Fruit fly (Drosophila melanogaster) whole organism, wandering third instar larva: ENCODE measurements around the gene CG3823.

Source experiments
- Abd-B ChIP-seq: fragments of >200 bp; optimal IDR thresholded peaks from 2 replicates; lab custom pipeline; 2017; ENCODE audit warnings: missing biosample characterization, missing genetic modification characterization
- CG9705 ChIP-seq: fragments of 200-800 bp; sonication (Bioruptor generic); optimal IDR thresholded peaks from 2 replicates; lab custom pipeline; 2018; ENCODE audit warnings: missing biosample characterization, mild to moderate bottlenecking, missing genetic modification characterization
- CrebA ChIP-seq: fragments of 200-800 bp; sonication (Bioruptor generic); optimal IDR thresholded peaks from 2 replicates; lab custom pipeline; 2016; ENCODE audit warnings: missing biosample characterization, mild to moderate bottlenecking, missing genetic modification characterization, borderline replicate concordance
- Dif ChIP-seq: fragments of 200-275, 200-300 bp; sonication (Bioruptor generic); optimal IDR thresholded peaks from 2 replicates; lab custom pipeline; 2018; ENCODE audit warnings: missing biosample characterization, missing genetic modification characterization; ENCODE audit not compliant: partially characterized antibody
- GATAd ChIP-seq: sonication (Bioruptor generic); optimal IDR thresholded peaks from 2 replicates; lab custom pipeline; 2016; ENCODE audit warnings: missing biosample characterization, missing genetic modification characterization
- HLH106 ChIP-seq: fragments of 200-800 bp; optimal IDR thresholded peaks from 3 replicates; lab custom pipeline; 2019; ENCODE audit warnings: missing biosample characterization, mild to moderate bottlenecking, missing genetic modification characterization, moderate library complexity
- Hnf4 ChIP-seq: fragments of 200-800 bp; sonication (Bioruptor generic); optimal IDR thresholded peaks from 2 replicates; lab custom pipeline; 2016; ENCODE audit warnings: missing biosample characterization, mild to moderate bottlenecking, missing genetic modification characterization
- Hr78 ChIP-seq: fragments of >200 bp; optimal IDR thresholded peaks from 2 replicates; lab custom pipeline; 2017; ENCODE audit warnings: missing biosample characterization, missing genetic modification characterization
- Hr83 ChIP-seq: fragments of 200-300 bp; sonication (Bioruptor generic); optimal IDR thresholded peaks from 2 replicates; lab custom pipeline; 2016; ENCODE audit warnings: missing biosample characterization, mild to moderate bottlenecking, missing genetic modification characterization, moderate library complexity; ENCODE audit not compliant: poor library complexity, severe bottlenecking
- Mio ChIP-seq: sonication (Bioruptor generic); optimal IDR thresholded peaks from 2 replicates; lab custom pipeline; 2016; ENCODE audit warnings: missing biosample characterization, missing genetic modification characterization
- N ChIP-seq: fragments of >200 bp; optimal IDR thresholded peaks from 2 replicates; lab custom pipeline; 2018; ENCODE audit warnings: missing biosample characterization, missing external identifiers, missing genetic modification characterization
- OdsH ChIP-seq: fragments of 200-800 bp; sonication (Bioruptor generic); optimal IDR thresholded peaks from 2 replicates; lab custom pipeline; 2016; ENCODE audit warnings: missing biosample characterization, mild to moderate bottlenecking, missing genetic modification characterization
- Rel ChIP-seq, 2 experiments: fragments of 200-800 bp; sonication (Bioruptor generic) in 1 of 2; optimal IDR thresholded peaks; 2 replicates in 1 of 2; 3 replicates in 1 of 2; lab custom pipeline; 2016 to 2019; ENCODE audit warnings: mild to moderate bottlenecking in 2 of 2, missing biosample characterization in 2 of 2, missing genetic modification characterization in 2 of 2, moderate library complexity in 1 of 2
- Sp1 ChIP-seq: fragments of 200-800 bp; sonication (Bioruptor generic); optimal IDR thresholded peaks from 3 replicates; lab custom pipeline; 2019; ENCODE audit warnings: missing biosample characterization, mild to moderate bottlenecking, missing genetic modification characterization, moderate library complexity
- br ChIP-seq: fragments of 200-800 bp; sonication (Bioruptor generic); optimal IDR thresholded peaks from 2 replicates; lab custom pipeline; 2016; ENCODE audit warnings: missing biosample characterization, missing genetic modification characterization
- brk ChIP-seq: fragments of 200-800 bp; sonication (Bioruptor generic); optimal IDR thresholded peaks from 2 replicates; lab custom pipeline; 2016; ENCODE audit warnings: missing biosample characterization, mild to moderate bottlenecking, missing genetic modification characterization
- dmrt93B ChIP-seq: fragments of 200-800 bp; sonication (Bioruptor generic); optimal IDR thresholded peaks from 2 replicates; lab custom pipeline; 2018; ENCODE audit warnings: missing biosample characterization, mild to moderate bottlenecking, missing genetic modification characterization
- dsf ChIP-seq: sonication (Bioruptor generic); optimal IDR thresholded peaks from 2 replicates; lab custom pipeline; 2016; ENCODE audit warnings: missing biosample characterization, missing genetic modification characterization, borderline replicate concordance
- ey ChIP-seq: fragments of 200-800 bp; sonication (Bioruptor generic); optimal IDR thresholded peaks from 2 replicates; lab custom pipeline; 2016; ENCODE audit warnings: missing biosample characterization, missing genetic modification characterization
- foxo ChIP-seq, 2 experiments: fragments of 200-800 bp; sonication (Bioruptor generic); optimal IDR thresholded peaks; 2 replicates in 1 of 2; 3 replicates in 1 of 2; lab custom pipeline; 2016 to 2017; ENCODE audit warnings: missing biosample characterization in 2 of 2, missing genetic modification characterization in 2 of 2
- fru ChIP-seq: fragments of 200-800 bp; sonication (Bioruptor generic); optimal IDR thresholded peaks from 3 replicates; lab custom pipeline; 2016; ENCODE audit warnings: missing biosample characterization, mild to moderate bottlenecking, missing genetic modification characterization
- h ChIP-seq: fragments of 200-800 bp; sonication (Bioruptor generic); optimal IDR thresholded peaks from 3 replicates; lab custom pipeline; 2016; ENCODE audit warnings: missing biosample characterization, mild to moderate bottlenecking, missing genetic modification characterization
- jim ChIP-seq: fragments of 175-275, 200-325 bp; sonication (Bioruptor generic); optimal IDR thresholded peaks from 2 replicates; lab custom pipeline; 2016; ENCODE audit warnings: missing biosample characterization, mild to moderate bottlenecking, missing genetic modification characterization
- lola ChIP-seq: fragments of >200 bp; optimal IDR thresholded peaks from 2 replicates; lab custom pipeline; 2017; ENCODE audit warnings: missing biosample characterization, missing genetic modification characterization
- psq ChIP-seq: fragments of 200-800 bp; sonication (Bioruptor generic); optimal IDR thresholded peaks from 3 replicates; lab custom pipeline; 2017; ENCODE audit warnings: missing biosample characterization, mild to moderate bottlenecking, missing genetic modification characterization, moderate library complexity
- rgr ChIP-seq: fragments of 200-800 bp; sonication (Bioruptor generic); optimal IDR thresholded peaks from 3 replicates; lab custom pipeline; 2016; ENCODE audit warnings: missing biosample characterization, mild to moderate bottlenecking, missing genetic modification characterization
- sage ChIP-seq: fragments of 200-800 bp; sonication (Bioruptor generic); optimal IDR thresholded peaks from 2 replicates; lab custom pipeline; 2016; ENCODE audit warnings: missing biosample characterization, mild to moderate bottlenecking, missing genetic modification characterization
- sv ChIP-seq: fragments of 200-800 bp; sonication (Bioruptor generic); optimal IDR thresholded peaks from 3 replicates; lab custom pipeline; 2016; ENCODE audit warnings: missing biosample characterization, missing genetic modification characterization
- tai ChIP-seq: sonication (Bioruptor generic); optimal IDR thresholded peaks from 2 replicates; lab custom pipeline; 2016; ENCODE audit warnings: missing biosample characterization, missing genetic modification characterization
- usp ChIP-seq: fragments of >200 bp; optimal IDR thresholded peaks from 2 replicates; lab custom pipeline; 2017; ENCODE audit warnings: missing biosample characterization, missing genetic modification characterization

The CG3823 gene

dm6 chrX:6308852-6309251 lies 5.1 kb downstream of the CG3823 start, which contains the start of gene CG15894:
CG15894 (plus strand) TSS chrX:6309212.
- no peak for TF ChIP-seq psq (GFP tag; lab: Kevin White, UChicago)
- TF ChIP-seq Dif, result no peak
- no peak for TF ChIP-seq Hnf4 (GFP tag; lab: Kevin White, UChicago)
- TF ChIP-seq sv (GFP tag; lab: Kevin White, UChicago), result no peak
- TF ChIP-seq fru (GFP tag; lab: Kevin White, UChicago), result peak; percentile 6
- TF ChIP-seq, all 38 proteins: peak for 1

- no peak for TF ChIP-seq Hr83 (GFP tag; lab: Kevin White, UChicago)
- no peak for TF ChIP-seq fru (GFP tag; lab: Kevin White, UChicago)
- TF ChIP-seq rgr (GFP tag; lab: Kevin White, UChicago), result no peak
- TF ChIP-seq HLH106 (tag; lab: Kevin White, UChicago), result no peak
- no peak for TF ChIP-seq dmrt93B (GFP tag; lab: Kevin White, UChicago)
- no peak for TF ChIP-seq sage (GFP tag; lab: Kevin White, UChicago)
- no peak for TF ChIP-seq jim
- TF ChIP-seq dsf (GFP tag; lab: Kevin White, UChicago), result no peak
- no peak for TF ChIP-seq OdsH (GFP tag; lab: Kevin White, UChicago)
- TF ChIP-seq Sp1 (GFP tag; lab: Kevin White, UChicago), result no peak
- no peak for TF ChIP-seq N (GFP tag; lab: Kevin White, UChicago)
- no peak for TF ChIP-seq Hnf4 (GFP tag; lab: Kevin White, UChicago)
- no peak for TF ChIP-seq Mio (GFP tag; lab: Kevin White, UChicago)
These were observed 6.6 kb downstream of the CG3823 start for dm6 chrX:6310408-6310807.

dm6 chrX:6311516-6311915 lies 7.7 kb downstream of the CG3823 start:
- no peak for TF ChIP-seq brk (GFP tag; lab: Kevin White, UChicago)
- no peak for TF ChIP-seq dsf (GFP tag; lab: Kevin White, UChicago)
- TF ChIP-seq OdsH (GFP tag; lab: Kevin White, UChicago), result no peak
- no peak for TF ChIP-seq CG9705
- no peak for TF ChIP-seq Rel (GFP tag; optimal IDR thresholded peaks at IDR 0.05; lab: Kevin White, UChicago)
- TF ChIP-seq Rel (tag; optimal IDR thresholded peaks at IDR 0.05; lab: Kevin White, UChicago), result no peak

dm6 chrX:6315583-6315982 lies 11.8 kb downstream of the CG3823 start:
- TF ChIP-seq brk (GFP tag; lab: Kevin White, UChicago) (no peak), N (GFP tag; lab: Kevin White, UChicago) (no peak), rgr (GFP tag; lab: Kevin White, UChicago) (no peak), GATAd (no peak), usp (GFP tag; lab: Kevin White, UChicago) (no peak), CrebA (GFP tag; lab: Kevin White, UChicago) (no peak), br (GFP tag; lab: Kevin White, UChicago) (no peak), Hr83 (GFP tag; lab: Kevin White, UChicago) (no peak), tai (no peak), Dif (no peak), HLH106 (tag; lab: Kevin White, UChicago) (no peak), ey (no peak), lola (GFP tag; lab: Kevin White, UChicago) (no peak), Rel (GFP tag; optimal IDR thresholded peaks at IDR 0.05; lab: Kevin White, UChicago) (no peak), Rel (tag; optimal IDR thresholded peaks at IDR 0.05; lab: Kevin White, UChicago) (no peak), jim (no peak), fru (GFP tag; lab: Kevin White, UChicago) (no peak), Hnf4 (GFP tag; lab: Kevin White, UChicago) (no peak), foxo (GFP tag; optimal IDR thresholded peaks at IDR 0.05; lab: Kevin White, UChicago) (no peak), h (GFP tag; lab: Kevin White, UChicago) (no peak), Abd-B (GFP tag; lab: Kevin White, UChicago) (no peak)
- TF ChIP-seq, all 38 proteins: peak for 0

dm6 chrX:6316858-6317474 lies 13.2 kb downstream of the CG3823 start:
- TF ChIP-seq h (GFP tag; lab: Kevin White, UChicago), result peak; percentile 40
- TF ChIP-seq br (GFP tag; lab: Kevin White, UChicago), result peak; percentile 45
- TF ChIP-seq usp (GFP tag; lab: Kevin White, UChicago), result no peak
- no peak for TF ChIP-seq Hr78 (GFP tag; lab: Kevin White, UChicago)
- no peak for TF ChIP-seq N (GFP tag; lab: Kevin White, UChicago)
- TF ChIP-seq Sp1 (GFP tag; lab: Kevin White, UChicago), result peak; percentile 19
- no peak for TF ChIP-seq Dif
- TF ChIP-seq HLH106 (tag; lab: Kevin White, UChicago), result peak; percentile 41
- peak; percentile 3 for TF ChIP-seq OdsH (GFP tag; lab: Kevin White, UChicago)
- peak; percentile 3 for TF ChIP-seq psq (GFP tag; lab: Kevin White, UChicago)
- TF ChIP-seq Mio (GFP tag; lab: Kevin White, UChicago), result no peak
- TF ChIP-seq sv (GFP tag; lab: Kevin White, UChicago), result peak; percentile 53
- no peak for TF ChIP-seq GATAd
- TF ChIP-seq fru (GFP tag; lab: Kevin White, UChicago), result peak; percentile 21
- TF ChIP-seq jim, result no peak
- TF ChIP-seq foxo (GFP tag; optimal IDR thresholded peaks at IDR 0.05; lab: Kevin White, UChicago), result peak in 1 of 2 experiments; percentile 39
- no peak for TF ChIP-seq sage (GFP tag; lab: Kevin White, UChicago)
- peak; percentile 4 for TF ChIP-seq ey
